Worm (Caenorhabditis elegans) whole organism, young adult: Measurements from ENCODE around the gene swp-1.

Experiments used
- ama-1 ChIP-seq, 3 experiments: fragments of 150-350 bp in 1 of 3; sonication (generic microtip) in 2 of 3; optimal IDR thresholded peaks; 2 replicates each; lab custom pipeline; 2014 to 2018; ENCODE audit warnings: missing biosample characterization in 2 of 3, missing genetic modification characterization in 2 of 3, missing genetic modification reagents in 2 of 3
- zim-3 ChIP-seq: sonication (generic microtip); optimal IDR thresholded peaks from 2 replicates; lab custom pipeline; 2017; ENCODE audit warnings: mild to moderate bottlenecking, missing genetic modification characterization, moderate library complexity, missing compliant biosample characterization

DNA sequence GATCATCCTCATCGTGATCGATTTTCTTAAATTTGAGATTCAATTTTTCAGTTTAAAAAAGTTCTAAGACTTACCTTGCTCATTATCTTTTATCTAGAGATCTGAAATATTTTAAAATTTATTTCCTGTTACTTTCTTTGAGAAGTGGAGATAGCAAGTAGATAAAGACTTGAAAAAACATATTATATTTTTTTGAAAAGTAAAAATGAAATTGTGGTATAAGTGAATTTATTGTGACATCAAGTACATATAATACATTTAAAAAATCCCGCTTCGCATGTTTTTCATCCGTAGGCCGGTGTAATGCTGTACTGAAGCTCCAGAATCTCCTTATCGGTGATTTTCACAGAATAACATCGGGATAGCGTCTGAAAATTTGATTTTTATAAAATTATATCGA is 8.1 kb downstream of the swp-1 start, which contains the start of gene B0336.7:
- no peak for TF ChIP-seq ama-1 (optimal IDR thresholded peaks at IDR 0.05; lab: Kevin White, UChicago)
- no peak for TF ChIP-seq ama-1 (GFP tag; optimal IDR thresholded peaks at IDR 0.05; lab: Kevin White, UChicago)
- no peak for TF ChIP-seq zim-3 (tag; lab: Kevin White, UChicago)
